Worm (Caenorhabditis elegans) whole organism, L4 larva: ENCODE data around the gene F59A6.2.

Experiments
- F44E2.7 ChIP-seq: fragments of 200-800 bp; sonication (Bioruptor generic); IDR thresholded peaks from 2 replicates; pipeline ENCODE4 v2.1.2; 2022; ENCODE audit warnings: missing genetic modification characterization, missing compliant biosample characterization
- R02D3.7 ChIP-seq: fragments of 150-350 bp; sonication (generic microtip); optimal IDR thresholded peaks from 3 replicates; lab custom pipeline; 2014; ENCODE audit warnings: missing biosample characterization, missing genetic modification characterization
- Y105C5A.15 ChIP-seq: fragments of 200-800 bp; sonication (Bioruptor generic); IDR thresholded peaks from 2 replicates; pipeline ENCODE4 v1.3.6; 2022; ENCODE audit warnings: missing genetic modification characterization, missing compliant biosample characterization
- Y75B8A.6 ChIP-seq: fragments of 200-800 bp; sonication (Bioruptor generic); IDR thresholded peaks from 2 replicates; pipeline ENCODE4 v1.3.6; 2022; ENCODE audit warnings: missing genetic modification reagents, missing genetic modification characterization, missing compliant biosample characterization
- aha-1 ChIP-seq: fragments of 150-350 bp; peaks from one replicate; lab custom pipeline; 2014; ENCODE audit warnings: missing biosample characterization, missing genetic modification characterization
- ama-1 ChIP-seq: fragments of 150-350 bp; optimal IDR thresholded peaks from 2 replicates; lab custom pipeline; 2014; ENCODE audit warnings: inconsistent platforms, mixed read lengths
- arid-1 ChIP-seq: fragments of 200-800 bp; sonication (Bioruptor generic); conservative IDR thresholded peaks from 2 replicates; pipeline ENCODE4 v1.3.6; 2022; ENCODE audit warnings: missing genetic modification reagents, missing genetic modification characterization, missing compliant biosample characterization
- attf-4 ChIP-seq: sonication (generic microtip); optimal IDR thresholded peaks from 3 replicates; lab custom pipeline; 2017; ENCODE audit warnings: missing biosample characterization, missing genetic modification characterization
- ceh-20 ChIP-seq: fragments of 200-800 bp; sonication (Bioruptor generic); IDR thresholded peaks from 2 replicates; pipeline ENCODE4 v1.3.6; 2022; ENCODE audit warnings: missing genetic modification reagents, missing genetic modification characterization, missing compliant biosample characterization
- ceh-32 ChIP-seq: sonication (generic microtip); optimal IDR thresholded peaks from 2 replicates; lab custom pipeline; 2016; ENCODE audit warnings: mild to moderate bottlenecking, missing genetic modification characterization, missing compliant biosample characterization; ENCODE audit not compliant: poor library complexity
- ceh-62 ChIP-seq: sonication (generic microtip); optimal IDR thresholded peaks from 2 replicates; lab custom pipeline; 2017; ENCODE audit warnings: missing biosample characterization, missing genetic modification characterization
- ctbp-1 ChIP-seq: fragments of 200-800 bp; sonication (Bioruptor generic); IDR thresholded peaks from 2 replicates; pipeline ENCODE4 v1.3.6; 2022; ENCODE audit warnings: missing genetic modification reagents, missing genetic modification characterization, missing compliant biosample characterization
- dmd-9 ChIP-seq: fragments of 200-800 bp; sonication (Bioruptor generic); IDR thresholded peaks from 2 replicates; pipeline ENCODE4 v1.3.6; 2022; ENCODE audit warnings: missing genetic modification reagents, missing genetic modification characterization, missing compliant biosample characterization
- dpl-1 ChIP-seq: fragments of 150-350 bp; optimal IDR thresholded peaks from 2 replicates; lab custom pipeline; 2014; ENCODE audit warnings: missing biosample characterization, missing genetic modification reagents, missing genetic modification characterization
- duxl-1 ChIP-seq: sonication (generic microtip); optimal IDR thresholded peaks from 2 replicates; lab custom pipeline; 2016; ENCODE audit warnings: mild to moderate bottlenecking, missing genetic modification characterization, moderate library complexity, missing compliant biosample characterization; ENCODE audit not compliant: poor library complexity
- dve-1 ChIP-seq: sonication (generic microtip); optimal IDR thresholded peaks from 2 replicates; lab custom pipeline; 2017; ENCODE audit warnings: antibody characterized with exemption, mild to moderate bottlenecking, missing genetic modification characterization, missing compliant biosample characterization; ENCODE audit not compliant: insufficient read depth
- egl-43 ChIP-seq: fragments of 200-800 bp; sonication (Bioruptor generic); IDR thresholded peaks from 2 replicates; pipeline ENCODE4 v1.3.6; 2022; ENCODE audit warnings: missing genetic modification reagents, missing genetic modification characterization, missing compliant biosample characterization
- fos-1 ChIP-seq: fragments of 150-350 bp; optimal IDR thresholded peaks from 2 replicates; lab custom pipeline; 2014; ENCODE audit warnings: missing biosample characterization, missing genetic modification characterization
- hmg-1.1 ChIP-seq: fragments of 200-800 bp; sonication (Bioruptor generic); IDR thresholded peaks from 2 replicates; pipeline ENCODE4 v1.3.6; 2022; ENCODE audit warnings: missing genetic modification reagents, missing genetic modification characterization, missing compliant biosample characterization
- jun-1 ChIP-seq: fragments of 150-350 bp; optimal IDR thresholded peaks from 2 replicates; lab custom pipeline; 2014; ENCODE audit warnings: missing biosample characterization, missing genetic modification reagents, missing genetic modification characterization
- lin-15B ChIP-seq: fragments of 150-350 bp; sonication (generic microtip); optimal IDR thresholded peaks from 3 replicates; lab custom pipeline; 2014; ENCODE audit warnings: missing biosample characterization, missing genetic modification characterization
- lin-29 ChIP-seq: fragments of 200-800 bp; sonication (Bioruptor generic); IDR thresholded peaks from 2 replicates; pipeline ENCODE4 v1.3.6; 2022; ENCODE audit warnings: missing genetic modification reagents, missing genetic modification characterization, missing compliant biosample characterization
- lin-38 ChIP-seq: fragments of 200-800 bp; sonication (Bioruptor generic); IDR thresholded peaks from 2 replicates; pipeline ENCODE4 v1.3.6; 2022; ENCODE audit warnings: missing genetic modification reagents, missing genetic modification characterization, missing compliant biosample characterization
- lsy-2 ChIP-seq, 2 experiments: fragments of 150-350 bp in 1 of 2; sonication (generic microtip) in 1 of 2; optimal IDR thresholded peaks; 2 replicates each; lab custom pipeline; 2014 to 2017; ENCODE audit warnings: missing biosample characterization in 2 of 2, missing genetic modification characterization in 2 of 2
- madf-5 ChIP-seq, 2 experiments: fragments of 200-800 bp; sonication (Bioruptor generic); IDR thresholded peaks; 2 replicates each; pipeline ENCODE4 v1.3.6; 2022; ENCODE audit warnings: missing compliant biosample characterization in 2 of 2, missing genetic modification characterization in 2 of 2
- mdt-29 ChIP-seq: fragments of 200-800 bp; sonication (Bioruptor generic); IDR thresholded peaks from 2 replicates; pipeline ENCODE4 v1.3.6; 2022; ENCODE audit warnings: missing genetic modification reagents, missing genetic modification characterization, missing compliant biosample characterization
- mep-1 ChIP-seq: fragments of 150-350 bp; sonication (generic microtip); optimal IDR thresholded peaks from 3 replicates; lab custom pipeline; 2014; ENCODE audit warnings: missing biosample characterization, missing genetic modification characterization
- mxl-2 ChIP-seq: fragments of 200-800 bp; sonication (Bioruptor generic); conservative IDR thresholded peaks from 2 replicates; pipeline ENCODE4 v1.3.6; 2022; ENCODE audit warnings: missing genetic modification reagents, missing genetic modification characterization, missing compliant biosample characterization
- mxl-3 ChIP-seq: fragments of 200-800 bp; sonication (Bioruptor generic); optimal IDR thresholded peaks from 2 replicates; lab custom pipeline; 2018; ENCODE audit warnings: mild to moderate bottlenecking, missing genetic modification characterization, missing compliant biosample characterization
- nhr-10 ChIP-seq: fragments of 150-350 bp; optimal IDR thresholded peaks from 2 replicates; lab custom pipeline; 2014; ENCODE audit warnings: missing biosample characterization, missing genetic modification characterization
- nhr-25 ChIP-seq: sonication (generic microtip); optimal IDR thresholded peaks from 2 replicates; lab custom pipeline; 2017; ENCODE audit warnings: missing genetic modification characterization, mild to moderate bottlenecking, missing compliant biosample characterization, antibody characterized with exemption, moderate library complexity, borderline replicate concordance; ENCODE audit not compliant: insufficient read depth
- nhr-41 ChIP-seq: fragments of 200-800 bp; sonication (Bioruptor generic); IDR thresholded peaks from 2 replicates; pipeline ENCODE4 v1.3.6; 2022; ENCODE audit warnings: missing genetic modification reagents, missing genetic modification characterization, missing compliant biosample characterization
- nhr-77 ChIP-seq: fragments of 150-350 bp; optimal IDR thresholded peaks from 2 replicates; lab custom pipeline; 2014; ENCODE audit warnings: missing biosample characterization, missing genetic modification characterization
- rbr-2 ChIP-seq: sonication (generic microtip); optimal IDR thresholded peaks from 2 replicates; lab custom pipeline; 2016; ENCODE audit warnings: missing genotype, missing genetic modification characterization, missing compliant biosample characterization
- saeg-2 ChIP-seq: fragments of 200-800 bp; sonication (Bioruptor generic); IDR thresholded peaks from 2 replicates; pipeline ENCODE4 v1.3.6; 2022; ENCODE audit warnings: missing genetic modification reagents, missing genetic modification characterization, missing compliant biosample characterization
- sdz-12 ChIP-seq: fragments of 200-800 bp; sonication (Bioruptor generic); optimal IDR thresholded peaks from 2 replicates; lab custom pipeline; 2018; ENCODE audit warnings: mild to moderate bottlenecking, missing genetic modification characterization, missing compliant biosample characterization
- snpc-1.2 ChIP-seq: fragments of 200-800 bp; sonication (Bioruptor generic); IDR thresholded peaks from 2 replicates; pipeline ENCODE4 v1.3.6; 2022; ENCODE audit warnings: missing genetic modification reagents, missing genetic modification characterization, missing compliant biosample characterization
- snpc-4 ChIP-seq: fragments of 150-350 bp; optimal IDR thresholded peaks from 2 replicates; lab custom pipeline; 2014; ENCODE audit warnings: missing biosample characterization, missing genetic modification characterization
- spr-1 ChIP-seq: sonication (generic microtip); optimal IDR thresholded peaks from 2 replicates; lab custom pipeline; 2016; ENCODE audit warnings: mild to moderate bottlenecking, missing genetic modification characterization, missing compliant biosample characterization
- tra-1 ChIP-seq: fragments of 200-800 bp; sonication (Bioruptor generic); IDR thresholded peaks from 2 replicates; pipeline ENCODE4 v1.3.6; 2022; ENCODE audit warnings: missing genetic modification reagents, missing genetic modification characterization, missing compliant biosample characterization
- unc-39 ChIP-seq: sonication (generic microtip); optimal IDR thresholded peaks from 2 replicates; lab custom pipeline; 2017; ENCODE audit warnings: missing biosample characterization, missing genetic modification characterization
- vab-7 ChIP-seq: fragments of 200-800 bp; sonication (Bioruptor generic); IDR thresholded peaks from 2 replicates; pipeline ENCODE4 v1.3.6; 2022; ENCODE audit warnings: missing genetic modification reagents, missing genetic modification characterization, missing compliant biosample characterization
- zfp-3 ChIP-seq: fragments of 200-800 bp; sonication (Bioruptor generic); conservative IDR thresholded peaks from 2 replicates; pipeline ENCODE4 v1.3.6; 2022; ENCODE audit warnings: missing genetic modification reagents, missing genetic modification characterization, missing compliant biosample characterization
- zip-11 ChIP-seq: fragments of 200-800 bp; sonication (Bioruptor generic); IDR thresholded peaks from 2 replicates; pipeline ENCODE4 v1.3.6; 2022; ENCODE audit warnings: missing genetic modification characterization, missing compliant biosample characterization
- zip-2 ChIP-seq: fragments of 150-350 bp; optimal IDR thresholded peaks from 2 replicates; lab custom pipeline; 2014; ENCODE audit warnings: missing biosample characterization, missing genetic modification characterization
- ztf-7 ChIP-seq: fragments of 150-350 bp; optimal IDR thresholded peaks from 2 replicates; lab custom pipeline; 2014; ENCODE audit warnings: missing biosample characterization, missing genetic modification characterization

F59A6.2 gene

DNA sequence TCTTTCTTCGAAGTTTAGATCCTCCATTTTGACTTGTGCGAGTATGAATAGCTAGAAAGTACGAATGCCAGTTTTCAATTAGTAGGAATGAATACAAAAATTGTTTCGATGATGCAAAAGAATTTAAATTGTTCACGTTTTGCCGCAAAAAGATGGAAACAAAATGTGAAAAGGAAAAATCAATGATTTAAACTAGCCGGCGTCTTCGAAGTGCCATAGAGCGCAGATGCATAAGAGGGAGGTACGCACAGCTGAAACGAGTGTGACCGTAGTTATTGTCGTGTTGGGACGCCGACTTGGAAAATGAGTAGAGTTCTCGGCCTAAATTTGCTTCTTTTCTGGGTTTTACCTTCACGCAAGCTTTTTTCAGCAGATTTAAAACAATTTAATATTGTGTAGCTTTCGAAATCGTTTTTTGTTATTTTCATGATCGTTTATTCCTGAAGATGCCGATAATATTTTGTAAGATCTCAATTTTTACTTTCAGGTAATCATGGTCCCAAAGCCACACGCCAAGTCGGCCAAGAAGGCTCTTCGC is 40.7 kb downstream of the F59A6.2 start, which contains the start of the genes ify-1 and rpl-22 (continued):
- TF ChIP-seq zfp-3 (GFP tag; lab: Robert Waterston, UW) (peak; percentile 50; the same call in 1 of the 2 replicates), aha-1 (peak; percentile 91), jun-1 (tag; lab: Kevin White, UChicago) (peak; percentile 69), arid-1 (GFP tag; lab: Robert Waterston, UW) (peak; percentile 92), zip-11 (GFP tag; lab: Robert Waterston, UW) (no peak), unc-39 (no peak), spr-1 (tag; lab: Kevin White, UChicago) (peak; percentile 82)

DNA sequence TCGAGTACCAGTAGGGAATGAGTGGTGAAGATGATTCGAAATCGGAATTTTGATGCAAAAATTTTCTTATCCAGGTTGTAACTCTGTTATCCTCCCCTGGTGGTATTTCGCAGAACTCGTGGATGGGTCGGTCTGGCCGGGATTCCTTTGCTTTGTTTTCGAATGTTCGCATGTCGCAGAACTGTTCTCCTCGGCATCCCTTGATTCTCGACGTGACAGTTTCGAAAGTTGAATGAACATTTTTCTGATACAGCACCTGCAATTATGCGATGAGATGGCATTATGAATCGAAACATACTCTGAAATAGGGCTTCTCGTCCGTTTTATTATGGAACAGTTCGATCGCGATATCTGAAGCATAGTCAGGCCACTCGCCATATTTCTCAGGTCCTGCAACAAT is 41.8 kb downstream of the F59A6.2 start:
- TF ChIP-seq lsy-2 (tag; optimal IDR thresholded peaks at IDR 0.05; lab: Kevin White, UChicago) (no peak), aha-1 (peak; percentile 21), zfp-3 (GFP tag; lab: Robert Waterston, UW) (0 out of 2 replicates have a peak, but pooled peaks have one; percentile 19), dmd-9 (GFP tag; lab: Robert Waterston, UW) (no peak), saeg-2 (GFP tag; lab: Robert Waterston, UW) (no peak), ctbp-1 (GFP tag; lab: Robert Waterston, UW) (peak; percentile 10; the same call in 1 of the 2 replicates), madf-5 (GFP tag; IDR thresholded peaks at IDR 0.05; lab: Robert Waterston, UW) (peak in 1 of 2 experiments; percentile 40; a peak in 1 of 4 replicates), ama-1 (no peak), egl-43 (GFP tag; lab: Robert Waterston, UW) (no peak), ceh-62 (tag; lab: Kevin White, UChicago) (no peak), mxl-2 (GFP tag; lab: Robert Waterston, UW) (no peak), ceh-32 (tag; lab: Kevin White, UChicago) (no peak)

ce11 chrII:5057315-5057714 is 42.8 kb downstream of the F59A6.2 start:
- no peak for TF ChIP-seq attf-4 (tag; lab: Kevin White, UChicago)
- 0 out of 2 replicates have a peak, but pooled peaks have one; percentile 45 for TF ChIP-seq ceh-20
- no peak for TF ChIP-seq R02D3.7 (tag; lab: Kevin White, UChicago)
- TF ChIP-seq nhr-10 (tag; lab: Kevin White, UChicago), result no peak
- TF ChIP-seq snpc-1.2 (GFP tag; lab: Robert Waterston, UW), result peak; percentile 77
- TF ChIP-seq vab-7 (GFP tag; lab: Robert Waterston, UW), result peak; percentile 61
- peak; percentile 89 for TF ChIP-seq lin-38 (GFP tag; lab: Robert Waterston, UW)
- no peak for TF ChIP-seq fos-1 (tag; lab: Kevin White, UChicago)
- TF ChIP-seq mxl-3 (GFP tag; lab: Kevin White, UChicago), result peak; percentile 43
- TF ChIP-seq ztf-7, result no peak
- peak; percentile 65 for TF ChIP-seq dve-1 (tag; lab: Kevin White, UChicago)
- no peak for TF ChIP-seq nhr-77
- peak; percentile 51; the same call in 1 of the 2 replicates for TF ChIP-seq mdt-29 (GFP tag; lab: Robert Waterston, UW)
- TF ChIP-seq F44E2.7 (GFP tag; lab: Robert Waterston, UW), result no peak
- TF ChIP-seq egl-43 (GFP tag; lab: Robert Waterston, UW), result peak; percentile 88
- TF ChIP-seq ceh-62 (tag; lab: Kevin White, UChicago), result no peak
- 0 out of 2 replicates have a peak, but pooled peaks have one; percentile 35 for TF ChIP-seq tra-1 (GFP tag; lab: Robert Waterston, UW)
- TF ChIP-seq Y105C5A.15 (GFP tag; lab: Robert Waterston, UW), result peak; percentile 86; the same call in 1 of the 2 replicates
- peak; percentile 23 for TF ChIP-seq ceh-32 (tag; lab: Kevin White, UChicago)
- TF ChIP-seq mep-1 (tag; lab: Kevin White, UChicago), result peak; percentile 76
- peak; percentile 63 for TF ChIP-seq lin-29 (GFP tag; lab: Robert Waterston, UW)
- 0 out of 2 replicates have a peak, but pooled peaks have one; percentile 11 for TF ChIP-seq Y75B8A.6 (GFP tag; lab: Robert Waterston, UW)
- TF ChIP-seq rbr-2 (tag; lab: Kevin White, UChicago), result peak; percentile 68
- peak; percentile 54 for TF ChIP-seq dpl-1 (GFP tag; lab: Kevin White, UChicago)
- no peak for TF ChIP-seq zip-2 (tag; lab: Kevin White, UChicago)
- peak; percentile 67 for TF ChIP-seq nhr-25 (tag; lab: Kevin White, UChicago)
- TF ChIP-seq snpc-4 (tag; lab: Kevin White, UChicago), result peak; percentile 93
- TF ChIP-seq sdz-12, result peak; percentile 55
- TF ChIP-seq lin-15B, result no peak
- TF ChIP-seq nhr-41 (GFP tag; lab: Robert Waterston, UW), result no peak
- 0 out of 4 replicates have a peak, but pooled peaks of 1 of the 2 experiments have one; percentile 34 for TF ChIP-seq madf-5 (GFP tag; IDR thresholded peaks at IDR 0.05; lab: Robert Waterston, UW)
- TF ChIP-seq hmg-1.1 (GFP tag; lab: Robert Waterston, UW), result peak; percentile 75
- TF ChIP-seq duxl-1 (tag; lab: Kevin White, UChicago), result peak; percentile 76
